In genomic region chr3R:18226809-18227157, dm6 we compare ENCODE assay signal across 2 fruit fly cellular contexts.
TF ChIP-seq lines count a peak whose summit lies in the region.

No protein-coding gene starts in this region.

- no peak for TF ChIP-seq CTCF in whole organism, embryonic (GFP tag; optimal IDR thresholded peaks at IDR 0.05; lab: Kevin White, UChicago)

TF ChIP-seq in whole organism, embryonic, 481 proteins besides CTCF, POLR2A, EP300 and RAD21 (continues in another document):
- TF ChIP-seq Hmr (GFP tag; optimal IDR thresholded peaks at IDR 0.05; lab: Kevin White, UChicago) = no peak
- TF ChIP-seq br (optimal IDR thresholded peaks at IDR 0.05; lab: Kevin White, UChicago) = no peak
- no peak for TF ChIP-seq CG12104 (GFP tag; optimal IDR thresholded peaks at IDR 0.05; lab: Kevin White, UChicago)
- no peak for TF ChIP-seq luna (GFP tag; optimal IDR thresholded peaks at IDR 0.05; lab: Kevin White, UChicago)
- TF ChIP-seq onecut (GFP tag; IDR thresholded peaks at IDR 0.05; lab: Robert Waterston, UW) = no peak
- no peak for TF ChIP-seq CG8944 (GFP tag; optimal IDR thresholded peaks at IDR 0.05; lab: Kevin White, UChicago)
- no peak for TF ChIP-seq Sox102F (GFP tag; optimal IDR thresholded peaks at IDR 0.05; lab: Kevin White, UChicago)
- TF ChIP-seq dm (GFP tag; optimal IDR thresholded peaks at IDR 0.05; lab: Kevin White, UChicago) = no peak
- TF ChIP-seq HmgD (GFP tag; optimal IDR thresholded peaks at IDR 0.05; lab: Kevin White, UChicago) = no peak
- TF ChIP-seq Pdp1 (GFP tag; optimal IDR thresholded peaks at IDR 0.05; lab: Kevin White, UChicago) = peak in 1 of 2 experiments; percentile 24
- TF ChIP-seq ci (GFP tag; IDR thresholded peaks at IDR 0.05; lab: Robert Waterston, UW) = 0 out of 3 replicates have a peak, but pooled peaks have one; percentile 44
- TF ChIP-seq zen (tag; optimal IDR thresholded peaks at IDR 0.05; lab: Kevin White, UChicago) = no peak
- TF ChIP-seq Hr51 (GFP tag; optimal IDR thresholded peaks at IDR 0.05; lab: Kevin White, UChicago) = no peak
- no peak for TF ChIP-seq Dfd (GFP tag; optimal IDR thresholded peaks at IDR 0.05; lab: Kevin White, UChicago)
- TF ChIP-seq CG14014 (GFP tag; IDR thresholded peaks at IDR 0.05; lab: Robert Waterston, UW) = no peak
- TF ChIP-seq crol (GFP tag; IDR thresholded peaks at IDR 0.05; lab: Robert Waterston, UW) = peak; percentile 86
- TF ChIP-seq sqz (GFP tag; optimal IDR thresholded peaks at IDR 0.05; lab: Kevin White, UChicago) = no peak
- 0 out of 3 replicates have a peak, but pooled peaks have one; percentile 20 for TF ChIP-seq HLH4C (GFP tag; IDR thresholded peaks at IDR 0.05; lab: Robert Waterston, UW; ENCODE audit: partially characterized antibody)
- TF ChIP-seq CG14441 (GFP tag; IDR thresholded peaks at IDR 0.05; lab: Robert Waterston, UW) = 0 out of 2 replicates have a peak, but pooled peaks have one; percentile 13
- no peak for TF ChIP-seq CG18262 (tag; optimal IDR thresholded peaks at IDR 0.05; lab: Kevin White, UChicago)
- TF ChIP-seq shn (GFP tag; optimal IDR thresholded peaks at IDR 0.05; lab: Kevin White, UChicago) = no peak
- no peak for TF ChIP-seq crc (GFP tag; optimal IDR thresholded peaks at IDR 0.05; lab: Kevin White, UChicago)
- TF ChIP-seq ERR (GFP tag; optimal IDR thresholded peaks at IDR 0.05; lab: Kevin White, UChicago) = peak; percentile 92
- no peak for TF ChIP-seq dysf (GFP tag; IDR thresholded peaks at IDR 0.05; lab: Robert Waterston, UW)
- peak; percentile 44 for TF ChIP-seq gcm (GFP tag; optimal IDR thresholded peaks at IDR 0.05; lab: Kevin White, UChicago)
- TF ChIP-seq NFAT (GFP tag; IDR thresholded peaks at IDR 0.05; lab: Robert Waterston, UW) = peak; percentile 75
- no peak for TF ChIP-seq CoRest (tag; optimal IDR thresholded peaks at IDR 0.05; lab: Kevin White, UChicago)
- TF ChIP-seq sc (optimal IDR thresholded peaks at IDR 0.05; lab: Kevin White, UChicago) = no peak
- TF ChIP-seq sc (GFP tag; optimal IDR thresholded peaks at IDR 0.05; lab: Kevin White, UChicago) = no peak
- TF ChIP-seq CG31441 (GFP tag; IDR thresholded peaks at IDR 0.05; lab: Robert Waterston, UW) = no peak
- no peak for TF ChIP-seq kni (GFP tag; optimal IDR thresholded peaks at IDR 0.05; lab: Kevin White, UChicago)
- TF ChIP-seq CG34224 (GFP tag; IDR thresholded peaks at IDR 0.05; lab: Robert Waterston, UW; ENCODE audit: partially characterized antibody) = no peak
- no peak for TF ChIP-seq CG4328 (GFP tag; optimal IDR thresholded peaks at IDR 0.05; lab: Kevin White, UChicago)
- no peak for TF ChIP-seq ab (GFP tag; optimal IDR thresholded peaks at IDR 0.05; lab: Kevin White, UChicago)
- TF ChIP-seq tup (GFP tag; optimal IDR thresholded peaks at IDR 0.05; lab: Kevin White, UChicago) = no peak
- TF ChIP-seq fu2 (GFP tag; optimal IDR thresholded peaks at IDR 0.05; lab: Kevin White, UChicago) = peak; percentile 20
- TF ChIP-seq ewg (GFP tag; optimal IDR thresholded peaks at IDR 0.05; lab: Kevin White, UChicago) = no peak
- TF ChIP-seq CG3281 (GFP tag; optimal IDR thresholded peaks at IDR 0.05; lab: Kevin White, UChicago) = no peak
- TF ChIP-seq unpg (GFP tag; optimal IDR thresholded peaks at IDR 0.05; lab: Kevin White, UChicago) = no peak
- TF ChIP-seq ase (GFP tag; IDR thresholded peaks at IDR 0.05; lab: Robert Waterston, UW) = no peak
- TF ChIP-seq so (GFP tag; IDR thresholded peaks at IDR 0.05; lab: Robert Waterston, UW) = no peak
- no peak for TF ChIP-seq CG11247 (GFP tag; IDR thresholded peaks at IDR 0.05; lab: Robert Waterston, UW)
- TF ChIP-seq lov (optimal IDR thresholded peaks at IDR 0.05; lab: Kevin White, UChicago) = no peak
- no peak for TF ChIP-seq lov (GFP tag; IDR thresholded peaks at IDR 0.05; lab: Robert Waterston, UW)
- no peak for TF ChIP-seq Oli (tag; optimal IDR thresholded peaks at IDR 0.05; lab: Kevin White, UChicago)
- TF ChIP-seq NC2α (GFP tag; optimal IDR thresholded peaks at IDR 0.05; lab: Kevin White, UChicago) = no peak
- TF ChIP-seq ara (GFP tag; IDR thresholded peaks at IDR 0.05; lab: Robert Waterston, UW) = 0 out of 2 replicates have a peak, but pooled peaks have one; percentile 25

TF ChIP-seq in whole organism, pupa, 21 proteins besides CTCF, POLR2A, EP300 and RAD21:
- no peak for TF ChIP-seq Ets98B (GFP tag; IDR thresholded peaks at IDR 0.05; lab: Robert Waterston, UW)
- 0 out of 2 replicates have a peak, but pooled peaks have one; percentile 25 for TF ChIP-seq CG32121 (GFP tag; IDR thresholded peaks at IDR 0.05; lab: Robert Waterston, UW)
- no peak for TF ChIP-seq Pif1A (GFP tag; optimal IDR thresholded peaks at IDR 0.05; lab: Kevin White, UChicago)
- TF ChIP-seq CG4496 (GFP tag; IDR thresholded peaks at IDR 0.05; lab: Robert Waterston, UW) = peak; percentile 24; the same call in 2 of the 3 replicates
- TF ChIP-seq CG13204 (GFP tag; optimal IDR thresholded peaks at IDR 0.05; lab: Kevin White, UChicago) = no peak
- TF ChIP-seq EcR (GFP tag; optimal IDR thresholded peaks at IDR 0.05; lab: Kevin White, UChicago) = peak; percentile 73
- TF ChIP-seq CG15710 (tag; optimal IDR thresholded peaks at IDR 0.05; lab: Kevin White, UChicago) = no peak
